Worm (Caenorhabditis elegans) whole organism, L2 larva: ENCODE measurements around the gene zmp-3.

ENCODE experiments used
- blmp-1 ChIP-seq: sonication (generic microtip); optimal IDR thresholded peaks from 2 replicates; lab custom pipeline; 2017; ENCODE audit warnings: missing genetic modification characterization, mild to moderate bottlenecking, missing compliant biosample characterization, antibody characterized with exemption, moderate library complexity; ENCODE audit not compliant: insufficient read depth
- skn-1 ChIP-seq: sonication (generic microtip); optimal IDR thresholded peaks from 2 replicates; lab custom pipeline; 2017; ENCODE audit warnings: missing biosample characterization, missing genetic modification characterization
- unc-62 ChIP-seq: fragments of 150-350 bp; optimal IDR thresholded peaks from 2 replicates; lab custom pipeline; 2014; ENCODE audit warnings: missing biosample characterization, missing genetic modification reagents, missing genetic modification characterization

- no peak for TF ChIP-seq blmp-1 (tag; lab: Kevin White, UChicago)
- TF ChIP-seq unc-62 (GFP tag; lab: Kevin White, UChicago), result no peak
- TF ChIP-seq skn-1 (tag; lab: Kevin White, UChicago), result no peak
These were observed 24.6 kb upstream of the zmp-3 start, which contains the start of gene srh-247 for ce11 chrV:2934075-2934474.
